Worm (Caenorhabditis elegans) whole organism, midembryonic: ENCODE data around the gene F20G2.5.

ENCODE experiments used
- T22C8.4 ChIP-seq: fragments of 200-800 bp; sonication (Bioruptor generic); IDR thresholded peaks from 2 replicates; pipeline ENCODE4 v1.3.6; 2022; ENCODE audit warnings: missing genetic modification characterization, missing compliant biosample characterization
- flt-1 ChIP-seq: fragments of 200-800 bp; sonication (Bioruptor generic); IDR thresholded peaks from 2 replicates; pipeline ENCODE4 v1.3.6; 2022; ENCODE audit warnings: missing genetic modification characterization, missing compliant biosample characterization
- med-1 ChIP-seq: sonication (generic microtip); optimal IDR thresholded peaks from 2 replicates; lab custom pipeline; 2017; ENCODE audit warnings: missing genetic modification characterization, mild to moderate bottlenecking, missing compliant biosample characterization, antibody characterized with exemption, missing genetic modification reagents; ENCODE audit not compliant: insufficient read depth
- ref-1 ChIP-seq: fragments of 200-800 bp; sonication (Bioruptor generic); conservative IDR thresholded peaks from 2 replicates; pipeline ENCODE4 v1.3.6; 2022; ENCODE audit warnings: missing genetic modification reagents, missing genetic modification characterization, missing compliant biosample characterization
- tab-1 ChIP-seq: fragments of 200-800 bp; sonication (Bioruptor generic); IDR thresholded peaks from 2 replicates; pipeline ENCODE4 v1.3.6; 2022; ENCODE audit warnings: missing genetic modification characterization, missing compliant biosample characterization

ce11 chrV:13787225-13787898, 16.1 kb downstream of the F20G2.5 start, which contains the start of the genes F53C11.4 and F53C11.5:
- TF ChIP-seq T22C8.4 (GFP tag; lab: Robert Waterston, UW) (no peak), flt-1 (GFP tag; lab: Robert Waterston, UW) (no peak), tab-1 (GFP tag; lab: Robert Waterston, UW) (no peak), ref-1 (GFP tag; lab: Robert Waterston, UW) (no peak), med-1 (GFP tag; lab: Kevin White, UChicago) (no peak)
